Worm (Caenorhabditis elegans) whole organism, mixed stage, embryonic: Measurements from ENCODE around the gene gmn-1.

Experiments
- ceh-43 ChIP-seq: fragments of 200-800 bp; sonication (Bioruptor generic); optimal IDR thresholded peaks from 2 replicates; lab custom pipeline; 2018; ENCODE audit warnings: mild to moderate bottlenecking, missing genetic modification characterization, moderate library complexity, missing compliant biosample characterization
- lin-13 ChIP-seq: fragments of 150-350 bp; optimal IDR thresholded peaks from 2 replicates; lab custom pipeline; 2014; ENCODE audit warnings: missing biosample characterization, missing genetic modification characterization
- nhr-2 ChIP-seq: fragments of 150-350 bp; optimal IDR thresholded peaks from 2 replicates; lab custom pipeline; 2014; ENCODE audit warnings: missing biosample characterization, missing genetic modification characterization
- nhr-28 ChIP-seq: fragments of 150-350 bp; optimal IDR thresholded peaks from 2 replicates; lab custom pipeline; 2014; ENCODE audit warnings: missing biosample characterization, missing genetic modification characterization
- nhr-76 ChIP-seq: sonication (generic microtip); optimal IDR thresholded peaks from 2 replicates; lab custom pipeline; 2017; ENCODE audit warnings: missing biosample characterization, missing genetic modification characterization
- sem-2 ChIP-seq: fragments of 200-800 bp; sonication (Bioruptor generic); optimal IDR thresholded peaks from 2 replicates; lab custom pipeline; 2018; ENCODE audit warnings: mild to moderate bottlenecking, missing genetic modification characterization, missing compliant biosample characterization
- sptf-1 ChIP-seq: sonication (generic microtip); optimal IDR thresholded peaks from 2 replicates; lab custom pipeline; 2017; ENCODE audit warnings: mild to moderate bottlenecking, missing genetic modification characterization, moderate library complexity, missing compliant biosample characterization
- unc-39 ChIP-seq: fragments of 150-350 bp; optimal IDR thresholded peaks from 2 replicates; lab custom pipeline; 2014; ENCODE audit warnings: missing biosample characterization, missing genetic modification characterization
- ztf-11 ChIP-seq: fragments of 150-350 bp; optimal IDR thresholded peaks from 2 replicates; lab custom pipeline; 2014; ENCODE audit warnings: missing biosample characterization, missing genetic modification characterization

- TF ChIP-seq sptf-1 (no peak), lin-13 (no peak), sem-2 (no peak), nhr-76 (tag; lab: Kevin White, UChicago) (no peak), nhr-2 (tag; lab: Kevin White, UChicago) (no peak), ceh-43 (GFP tag; lab: Kevin White, UChicago) (no peak), nhr-28 (tag; lab: Kevin White, UChicago) (no peak), ztf-11 (tag; lab: Kevin White, UChicago) (no peak), unc-39 (no peak)
Measured at ce11 chrIII:12194190-12194589, 30.9 kb downstream of the gmn-1 start, which contains the start of gene Y75B8A.44.
